Worm (Caenorhabditis elegans) whole organism, mixed stage, embryonic: Measurements from ENCODE around the gene R11D1.13.

Experiments used
- blmp-1 ChIP-seq: fragments of 150-350 bp; optimal IDR thresholded peaks from 2 replicates; lab custom pipeline; 2014; ENCODE audit warnings: missing biosample characterization, missing genetic modification characterization
- lin-13 ChIP-seq: fragments of 150-350 bp; optimal IDR thresholded peaks from 2 replicates; lab custom pipeline; 2014; ENCODE audit warnings: missing biosample characterization, missing genetic modification characterization
- lsy-2 ChIP-seq: fragments of 150-350 bp; optimal IDR thresholded peaks from 2 replicates; lab custom pipeline; 2014; ENCODE audit warnings: missing biosample characterization, missing genetic modification characterization
- mep-1 ChIP-seq: fragments of 150-350 bp; optimal IDR thresholded peaks from 2 replicates; lab custom pipeline; 2017; ENCODE audit warnings: missing biosample characterization, missing genetic modification reagents, missing genetic modification characterization, inconsistent platforms
- nhr-28 ChIP-seq: fragments of 150-350 bp; optimal IDR thresholded peaks from 2 replicates; lab custom pipeline; 2014; ENCODE audit warnings: missing biosample characterization, missing genetic modification characterization
- nhr-76 ChIP-seq: sonication (generic microtip); optimal IDR thresholded peaks from 2 replicates; lab custom pipeline; 2017; ENCODE audit warnings: missing biosample characterization, missing genetic modification characterization

DNA sequence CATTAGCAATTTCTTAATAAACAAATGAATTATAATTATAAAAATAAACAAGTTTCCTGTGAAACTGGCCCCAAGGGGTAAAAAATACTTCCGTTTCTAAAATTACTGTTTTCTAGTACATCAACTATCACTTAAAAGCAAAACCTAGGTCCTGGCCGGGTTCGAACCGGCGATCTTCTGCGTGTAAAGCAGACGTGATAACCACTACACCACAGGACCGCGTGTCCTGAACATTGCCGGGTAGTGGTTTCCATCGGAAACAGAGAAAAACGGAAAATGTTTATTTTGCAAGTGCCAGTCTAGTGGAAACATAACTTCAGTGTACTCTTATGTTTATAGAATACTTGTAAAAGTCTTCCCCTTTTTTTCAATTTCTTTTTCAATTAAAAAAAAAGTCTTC lies 43.7 kb upstream of the R11D1.13 start:
- no peak for TF ChIP-seq blmp-1 (tag; lab: Kevin White, UChicago)
- no peak for TF ChIP-seq nhr-76 (tag; lab: Kevin White, UChicago)
- TF ChIP-seq mep-1, result no peak
- no peak for TF ChIP-seq lin-13
- TF ChIP-seq lsy-2 (tag; lab: Kevin White, UChicago), result no peak
- TF ChIP-seq nhr-28, result no peak
